Worm (Caenorhabditis elegans): ENCODE data around the gene R12B2.3.

- TF ChIP-seq dao-5 (tag; optimal IDR thresholded peaks at IDR 0.05) (no peak), him-1 (tag; optimal IDR thresholded peaks at IDR 0.05) (no peak), W03F9.2 (tag; optimal IDR thresholded peaks at IDR 0.05) (no peak)
These were observed 29.9 kb downstream of the R12B2.3 start for ce11 chrIII:5835163-5835871.

All from whole organism, L4/young adult.